Worm (Caenorhabditis elegans): Measurements from ENCODE around the gene C29F7.10.

Gene C29F7.10

DNA sequence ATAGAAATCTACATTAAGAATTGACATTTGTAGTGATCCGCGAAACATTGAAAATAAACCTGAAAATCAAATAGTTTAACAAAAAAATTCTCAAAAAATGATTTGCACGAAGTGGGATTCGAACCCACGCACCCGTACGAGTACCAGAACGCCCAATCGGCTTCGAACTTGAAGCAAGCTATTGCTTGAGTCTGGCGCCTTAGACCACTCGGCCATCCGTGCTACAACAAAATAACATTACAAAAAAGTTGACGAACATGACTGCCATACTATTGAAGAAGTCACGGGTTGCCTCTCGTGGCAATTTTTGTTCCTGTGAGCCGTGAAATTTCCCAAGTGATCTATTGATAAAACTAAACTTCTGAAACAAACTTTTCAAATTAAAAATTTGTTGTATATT, 12.0 kb upstream of the C29F7.10 start:
- TF ChIP-seq fkh-10 (GFP tag; optimal IDR thresholded peaks at IDR 0.05): no peak
- no peak for TF ChIP-seq ceh-28 (tag; optimal IDR thresholded peaks at IDR 0.05)
- no peak for TF ChIP-seq hlh-30 (tag; optimal IDR thresholded peaks at IDR 0.05; ENCODE audit: insufficient read depth)
- TF ChIP-seq dve-1 (tag; optimal IDR thresholded peaks at IDR 0.05; ENCODE audit: insufficient read depth): no peak
- no peak for TF ChIP-seq T20F7.1 (GFP tag; optimal IDR thresholded peaks at IDR 0.05)
- TF ChIP-seq hif-1 (tag; optimal IDR thresholded peaks at IDR 0.05): no peak
- no peak for TF ChIP-seq nhr-48 (tag; optimal IDR thresholded peaks at IDR 0.05)
- TF ChIP-seq fos-1 (tag; optimal IDR thresholded peaks at IDR 0.05): no peak
- TF ChIP-seq vab-7 (GFP tag; IDR thresholded peaks at IDR 0.05): peak; percentile 48; the same call in 1 of the 2 replicates
- TF ChIP-seq saeg-2 (GFP tag; IDR thresholded peaks at IDR 0.05): no peak
- TF ChIP-seq D1046.2 (GFP tag; IDR thresholded peaks at IDR 0.05): 0 out of 2 replicates have a peak, but pooled peaks have one; percentile 21
- TF ChIP-seq attf-4 (tag; optimal IDR thresholded peaks at IDR 0.05): no peak
- peak; percentile 35 for TF ChIP-seq lin-38 (GFP tag; IDR thresholded peaks at IDR 0.05)
- no peak for TF ChIP-seq zfp-3 (GFP tag; conservative IDR thresholded peaks at IDR 0.05)
- TF ChIP-seq dmd-8 (GFP tag; IDR thresholded peaks at IDR 0.05): 0 out of 2 replicates have a peak, but pooled peaks have one; percentile 15
- no peak for TF ChIP-seq mdt-29 (GFP tag; IDR thresholded peaks at IDR 0.05)
- no peak for TF ChIP-seq zip-11 (GFP tag; IDR thresholded peaks at IDR 0.05)
- TF ChIP-seq daf-16 (GFP tag; optimal IDR thresholded peaks at IDR 0.05): peak in 1 of 2 experiments; percentile 18
- no peak for TF ChIP-seq daf-16 (tag; optimal IDR thresholded peaks at IDR 0.05)
- no peak for TF ChIP-seq ceh-82 (tag; optimal IDR thresholded peaks at IDR 0.05)
- TF ChIP-seq hlh-11 (tag; optimal IDR thresholded peaks at IDR 0.05): no peak
- TF ChIP-seq snpc-1.2 (GFP tag; IDR thresholded peaks at IDR 0.05): peak; percentile 80
- no peak for TF ChIP-seq nhr-11 (tag; optimal IDR thresholded peaks at IDR 0.05)
- no peak for TF ChIP-seq tag-97 (GFP tag; IDR thresholded peaks at IDR 0.05)
- no peak for TF ChIP-seq F26F4.8 (GFP tag; conservative IDR thresholded peaks at IDR 0.05)
- TF ChIP-seq egl-43 (GFP tag; IDR thresholded peaks at IDR 0.05): peak; percentile 72
- TF ChIP-seq ceh-32 (tag; optimal IDR thresholded peaks at IDR 0.05; ENCODE audit: poor library complexity): no peak
- no peak for TF ChIP-seq jun-1 (tag; optimal IDR thresholded peaks at IDR 0.05)
- TF ChIP-seq F49E8.2 (tag; optimal IDR thresholded peaks at IDR 0.05; ENCODE audit: borderline replicate concordance): no peak
- TF ChIP-seq R02D3.7 (tag; optimal IDR thresholded peaks at IDR 0.05): no peak
- TF ChIP-seq ceh-20 (GFP tag; IDR thresholded peaks at IDR 0.05): no peak
- TF ChIP-seq nhr-6 (tag; optimal IDR thresholded peaks at IDR 0.05): no peak
- TF ChIP-seq lim-7 (GFP tag; IDR thresholded peaks at IDR 0.05): 0 out of 2 replicates have a peak, but pooled peaks have one; percentile 46

DNA sequence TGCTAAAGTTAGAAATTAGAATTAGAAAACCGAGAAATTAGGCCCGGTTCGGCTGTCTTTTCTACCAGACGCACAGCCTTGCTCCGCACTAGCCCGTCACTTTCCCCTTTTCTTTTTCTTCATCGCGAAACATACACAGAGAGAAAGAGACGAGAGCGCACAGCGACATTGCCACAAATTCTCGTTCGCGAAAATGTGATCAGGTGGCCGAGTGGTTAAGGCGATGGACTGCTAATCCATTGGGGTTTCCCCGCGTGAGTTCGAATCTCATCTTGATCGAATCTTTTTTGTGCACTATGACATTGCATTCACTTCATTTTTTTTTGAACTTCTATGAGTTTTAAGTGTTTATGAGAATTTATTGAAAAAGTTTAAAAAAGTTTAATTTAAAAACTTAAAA, 11.2 kb upstream of the C29F7.10 start:
- no peak for TF ChIP-seq set-16 (GFP tag; IDR thresholded peaks at IDR 0.05)
- TF ChIP-seq tag-97 (GFP tag; IDR thresholded peaks at IDR 0.05): no peak
- TF ChIP-seq F26F4.8 (GFP tag; conservative IDR thresholded peaks at IDR 0.05): peak; percentile 42; the same call in 1 of the 2 replicates
- 0 out of 4 replicates have a peak, but pooled peaks of 1 of the 2 experiments have one; percentile 39 for TF ChIP-seq madf-5 (GFP tag; IDR thresholded peaks at IDR 0.05)
- no peak for TF ChIP-seq pha-4 (GFP tag; IDR thresholded peaks at IDR 0.05)
- no peak for TF ChIP-seq pha-4 (tag; optimal IDR thresholded peaks at IDR 0.05)
- no peak for TF ChIP-seq daf-12 (tag; optimal IDR thresholded peaks at IDR 0.05)
- no peak for TF ChIP-seq unc-130 (GFP tag; optimal IDR thresholded peaks at IDR 0.05)
- no peak for TF ChIP-seq lin-39 (tag; optimal IDR thresholded peaks at IDR 0.05)
- TF ChIP-seq unc-39 (tag; optimal IDR thresholded peaks at IDR 0.05): no peak
- 0 out of 2 replicates have a peak, but pooled peaks have one; percentile 61 for TF ChIP-seq dmd-8 (GFP tag; IDR thresholded peaks at IDR 0.05)
- TF ChIP-seq mxl-3 (GFP tag; optimal IDR thresholded peaks at IDR 0.05): peak; percentile 38
- TF ChIP-seq dmd-6 (GFP tag; IDR thresholded peaks at IDR 0.05): peak; percentile 65
- TF ChIP-seq ZK337.2 (GFP tag; IDR thresholded peaks at IDR 0.05): peak; percentile 63
- peak; percentile 32 for TF ChIP-seq fkh-10 (GFP tag; optimal IDR thresholded peaks at IDR 0.05)
- no peak for TF ChIP-seq aly-2 (tag; optimal IDR thresholded peaks at IDR 0.05)
- TF ChIP-seq lin-1 (GFP tag; IDR thresholded peaks at IDR 0.05): no peak
- no peak for TF ChIP-seq lsy-2 (tag; optimal IDR thresholded peaks at IDR 0.05)
- 0 out of 2 replicates have a peak, but pooled peaks have one; percentile 27 for TF ChIP-seq zip-11 (GFP tag; IDR thresholded peaks at IDR 0.05)
- TF ChIP-seq mep-1 (tag; optimal IDR thresholded peaks at IDR 0.05): no peak
- 0 out of 2 replicates have a peak, but pooled peaks have one; percentile 69 for TF ChIP-seq D1046.2 (GFP tag; IDR thresholded peaks at IDR 0.05)
- 0 out of 2 replicates have a peak, but pooled peaks have one; percentile 53 for TF ChIP-seq arid-1 (GFP tag; conservative IDR thresholded peaks at IDR 0.05)
- TF ChIP-seq saeg-2 (GFP tag; IDR thresholded peaks at IDR 0.05): no peak
- TF ChIP-seq snpc-4 (tag; optimal IDR thresholded peaks at IDR 0.05): no peak
- TF ChIP-seq Y75B8A.6 (GFP tag; IDR thresholded peaks at IDR 0.05): no peak
- TF ChIP-seq dve-1 (tag; optimal IDR thresholded peaks at IDR 0.05; ENCODE audit: insufficient read depth): peak; percentile 38
